Fruit fly (Drosophila melanogaster): ENCODE data around the gene CrzR.

dm6 chr3L:12351440-12351839 lies at the start of gene CrzR:
- TF ChIP-seq net (GFP tag; optimal IDR thresholded peaks at IDR 0.05) (no peak), CG6276 (GFP tag; optimal IDR thresholded peaks at IDR 0.05) (no peak), Ets96B (tag; optimal IDR thresholded peaks at IDR 0.05) (no peak), svp (GFP tag) (no peak), Lpt (GFP tag; optimal IDR thresholded peaks at IDR 0.05) (no peak), Eip78C (GFP tag) (no peak), CG34406 (GFP tag; optimal IDR thresholded peaks at IDR 0.05) (no peak)
